Worm (Caenorhabditis elegans) whole organism, late embryonic: ENCODE data around the gene F47G3.4.

ENCODE experiments used
- Y22D7AL.16 ChIP-seq: sonication (generic microtip); optimal IDR thresholded peaks from 2 replicates; lab custom pipeline; 2016; ENCODE audit warnings: missing genetic modification characterization, missing compliant biosample characterization
- pag-3 ChIP-seq: sonication (generic microtip); optimal IDR thresholded peaks from 2 replicates; lab custom pipeline; 2016; ENCODE audit warnings: missing compliant biosample characterization, missing genetic modification characterization, borderline replicate concordance
- pax-1 ChIP-seq: fragments of 150-350 bp; optimal IDR thresholded peaks from 2 replicates; lab custom pipeline; 2014; ENCODE audit warnings: missing biosample characterization, missing genetic modification characterization
- pha-2 ChIP-seq: sonication (generic microtip); optimal IDR thresholded peaks from 2 replicates; lab custom pipeline; 2017; ENCODE audit warnings: mild to moderate bottlenecking, missing genetic modification characterization, missing compliant biosample characterization
- pha-4 ChIP-seq: fragments of 150-350 bp; optimal IDR thresholded peaks from 2 replicates; lab custom pipeline; 2018; ENCODE audit warnings: missing biosample characterization, missing genetic modification reagents, missing genetic modification characterization
- pqm-1 ChIP-seq: sonication (generic microtip); optimal IDR thresholded peaks from 2 replicates; lab custom pipeline; 2016; ENCODE audit warnings: missing genetic modification characterization, missing compliant biosample characterization
- rnt-1 ChIP-seq: sonication (generic microtip); optimal IDR thresholded peaks from 2 replicates; lab custom pipeline; 2016; ENCODE audit warnings: missing genetic modification characterization, missing compliant biosample characterization
- unc-86 ChIP-seq: sonication (generic microtip); optimal IDR thresholded peaks from 2 replicates; lab custom pipeline; 2016; ENCODE audit warnings: missing genetic modification characterization, missing compliant biosample characterization
- ztf-16 ChIP-seq: sonication (generic microtip); optimal IDR thresholded peaks from 2 replicates; lab custom pipeline; 2017; ENCODE audit warnings: missing genetic modification characterization, missing compliant biosample characterization

DNA sequence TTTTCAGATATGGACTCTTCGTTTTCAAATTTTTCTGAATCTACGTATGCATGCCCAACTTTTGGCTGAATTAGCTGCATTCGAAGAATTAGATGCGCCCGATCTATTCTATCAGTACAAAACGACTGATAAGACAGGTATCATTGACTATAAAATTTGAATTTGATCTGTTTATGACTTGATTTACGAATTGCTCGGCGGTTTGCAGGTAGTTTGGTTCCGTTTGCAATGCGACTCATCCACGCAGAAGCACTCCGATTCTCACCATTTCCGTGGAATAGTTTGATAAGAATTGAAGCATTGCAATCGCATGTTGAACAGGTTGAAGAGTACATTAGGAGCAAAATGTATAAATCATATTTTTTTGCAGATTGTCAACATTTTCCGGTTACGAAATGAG is 29.6 kb downstream of the F47G3.4 start:
- TF ChIP-seq pha-2 (tag; lab: Kevin White, UChicago) (no peak), ztf-16 (tag; lab: Kevin White, UChicago) (no peak), unc-86 (no peak), pqm-1 (tag; lab: Kevin White, UChicago) (no peak), rnt-1 (no peak), pax-1 (no peak), pag-3 (tag; lab: Kevin White, UChicago) (no peak), Y22D7AL.16 (tag; lab: Kevin White, UChicago) (no peak), pha-4 (tag; lab: Kevin White, UChicago) (no peak)
